Fruit fly (Drosophila melanogaster) whole organism, embryonic: ENCODE data around the gene Doc1.
A peak's percentile ranks its signal among the peaks of the same experiment; 100 is the strongest.

Experiments used
- Bgb ChIP-seq: fragments of 200-800 bp; sonication (Bioruptor generic); IDR thresholded peaks from 2 replicates; pipeline ENCODE4 v1.3.6; 2022; ENCODE audit warnings: missing biosample characterization, missing genetic modification characterization; ENCODE audit not compliant: partially characterized antibody
- CG10565 ChIP-seq: fragments of 200-800 bp; sonication (Bioruptor generic); optimal IDR thresholded peaks from 3 replicates; lab custom pipeline; 2016; ENCODE audit warnings: missing biosample characterization, mild to moderate bottlenecking, missing genetic modification characterization
- CG12769 ChIP-seq: fragments of 200-800 bp; sonication (Bioruptor generic); optimal IDR thresholded peaks from 2 replicates; lab custom pipeline; 2019; ENCODE audit warnings: missing biosample characterization, mild to moderate bottlenecking, missing genetic modification characterization, moderate library complexity
- CG13894 ChIP-seq: fragments of 200-800 bp; sonication (Bioruptor generic); optimal IDR thresholded peaks from 3 replicates; lab custom pipeline; 2018; ENCODE audit warnings: missing biosample characterization, mild to moderate bottlenecking, missing genetic modification characterization, moderate library complexity
- CG15514 ChIP-seq: fragments of 200-800 bp; sonication (Bioruptor generic); optimal IDR thresholded peaks from 3 replicates; lab custom pipeline; 2017; ENCODE audit warnings: missing biosample characterization, missing genetic modification characterization, mild to moderate bottlenecking, moderate library complexity, missing genetic modification reagents
- CG16813 ChIP-seq: fragments of 200-800 bp; sonication (Bioruptor generic); IDR thresholded peaks from 3 replicates; pipeline ENCODE4 v1.3.6; 2022; ENCODE audit warnings: missing biosample characterization, missing genetic modification characterization; ENCODE audit not compliant: partially characterized antibody
- CG17612 ChIP-seq: fragments of 200-800 bp; sonication (Bioruptor generic); IDR thresholded peaks from 2 replicates; pipeline ENCODE4 v1.3.6; 2022; ENCODE audit warnings: missing biosample characterization, missing genetic modification characterization
- CG2199 ChIP-seq: fragments of 200-800 bp; sonication (Bioruptor generic); IDR thresholded peaks from 3 replicates; pipeline ENCODE4 v1.3.6; 2022; ENCODE audit warnings: missing biosample characterization, missing genetic modification characterization
- CG31224 ChIP-seq: fragments of 200-800 bp; sonication (Bioruptor generic); IDR thresholded peaks from 2 replicates; pipeline ENCODE4 v1.3.6; 2022; ENCODE audit warnings: missing biosample characterization, missing genetic modification characterization
- CG3281 ChIP-seq: fragments of 200-800 bp; sonication (Bioruptor generic); optimal IDR thresholded peaks from 3 replicates; lab custom pipeline; 2017; ENCODE audit warnings: missing biosample characterization, mild to moderate bottlenecking, missing genetic modification characterization
- CG42726 ChIP-seq: fragments of 200-800 bp; sonication (Bioruptor generic); IDR thresholded peaks from 2 replicates; pipeline ENCODE4 v1.3.6; 2022; ENCODE audit warnings: missing biosample characterization, missing genetic modification characterization; ENCODE audit not compliant: partially characterized antibody
- CG4328 ChIP-seq: fragments of 200-800 bp; sonication (Bioruptor generic); optimal IDR thresholded peaks from 3 replicates; lab custom pipeline; 2017; ENCODE audit warnings: missing biosample characterization, missing genetic modification reagents, missing genetic modification characterization
- CG6654 ChIP-seq: fragments of 200-800 bp; sonication (Bioruptor generic); optimal IDR thresholded peaks from 2 replicates; lab custom pipeline; 2017; ENCODE audit warnings: missing biosample characterization, mild to moderate bottlenecking, missing genetic modification characterization
- CG6791 ChIP-seq: fragments of 200-800 bp; sonication (Bioruptor generic); IDR thresholded peaks from 3 replicates; pipeline ENCODE4 v1.3.6; 2022; ENCODE audit warnings: missing biosample characterization, missing genetic modification characterization; ENCODE audit not compliant: partially characterized antibody
- CG7963 ChIP-seq: fragments of 200-800 bp; sonication (Bioruptor generic); IDR thresholded peaks from 3 replicates; pipeline ENCODE4 v1.3.6; 2022; ENCODE audit warnings: missing biosample characterization, missing genetic modification characterization; ENCODE audit not compliant: partially characterized antibody
- CTCF ChIP-seq: fragments of 200-800 bp; sonication (Bioruptor generic); optimal IDR thresholded peaks from 2 replicates; lab custom pipeline; 2017; ENCODE audit warnings: missing biosample characterization, mild to moderate bottlenecking, missing genetic modification characterization, moderate library complexity
- Ets65A ChIP-seq: fragments of 200-800 bp; sonication (Bioruptor generic); peaks from one replicate; lab custom pipeline; 2016; ENCODE audit warnings: missing biosample characterization, missing genetic modification characterization
- H2.0 ChIP-seq: fragments of 200-800 bp; sonication (Bioruptor generic); IDR thresholded peaks from 2 replicates; pipeline ENCODE4 v1.3.6; 2022; ENCODE audit warnings: missing biosample characterization, missing genetic modification characterization
- HLH4C ChIP-seq: fragments of 200-800 bp; sonication (Bioruptor generic); IDR thresholded peaks from 3 replicates; pipeline ENCODE4 v1.3.6; 2022; ENCODE audit warnings: missing biosample characterization, missing genetic modification characterization; ENCODE audit not compliant: partially characterized antibody
- HmgZ ChIP-seq: fragments of 200-800 bp; sonication (Bioruptor generic); optimal IDR thresholded peaks from 2 replicates; lab custom pipeline; 2018; ENCODE audit warnings: missing biosample characterization, mild to moderate bottlenecking, missing genetic modification characterization
- Hmr ChIP-seq: fragments of 200-800 bp; sonication (Bioruptor generic); optimal IDR thresholded peaks from 3 replicates; lab custom pipeline; 2017; ENCODE audit warnings: mild to moderate bottlenecking, missing biosample characterization, missing genetic modification reagents, missing genetic modification characterization
- Med ChIP-seq: fragments of 200-800 bp; sonication (Bioruptor generic); peaks from one replicate; lab custom pipeline; 2016; ENCODE audit warnings: missing biosample characterization, missing genetic modification characterization, mild to moderate bottlenecking, inconsistent platforms, moderate library complexity
- Nf-YC ChIP-seq: fragments of 200-800 bp; optimal IDR thresholded peaks from 3 replicates; lab custom pipeline; 2019; ENCODE audit warnings: missing biosample characterization, mild to moderate bottlenecking, missing genetic modification characterization, moderate library complexity
- Opbp ChIP-seq: fragments of 200-800 bp; sonication (Bioruptor generic); IDR thresholded peaks from 3 replicates; pipeline ENCODE4 v1.3.6; 2022; ENCODE audit warnings: missing biosample characterization, missing genetic modification characterization; ENCODE audit not compliant: partially characterized antibody
- Pdp1 ChIP-seq, 2 experiments: fragments of 200-800 bp; sonication (Bioruptor generic); optimal IDR thresholded peaks; 3 replicates each; lab custom pipeline; 2016; ENCODE audit warnings: missing biosample characterization in 2 of 2, missing genetic modification characterization in 2 of 2, mild to moderate bottlenecking in 1 of 2, moderate library complexity in 1 of 2
- Scr ChIP-seq: fragments of 200-800 bp; sonication (Bioruptor generic); IDR thresholded peaks from 2 replicates; pipeline ENCODE4 v1.3.6; 2022; ENCODE audit warnings: missing biosample characterization, missing genetic modification characterization; ENCODE audit not compliant: partially characterized antibody
- Six4 ChIP-seq: fragments of 200-800 bp; sonication (Bioruptor generic); optimal IDR thresholded peaks from 2 replicates; lab custom pipeline; 2016; ENCODE audit warnings: missing biosample characterization, missing genetic modification characterization
- Ssrp ChIP-seq: fragments of 200-800 bp; sonication (Bioruptor generic); optimal IDR thresholded peaks from 2 replicates; lab custom pipeline; 2018; ENCODE audit warnings: missing biosample characterization, mild to moderate bottlenecking, missing genetic modification characterization, moderate library complexity
- amos ChIP-seq: fragments of 200-800 bp; sonication (Bioruptor generic); IDR thresholded peaks from 2 replicates; pipeline ENCODE4 v1.3.6; 2022; ENCODE audit warnings: missing biosample characterization, missing genetic modification characterization; ENCODE audit not compliant: partially characterized antibody
- ap ChIP-seq: fragments of 200-800 bp; sonication (Bioruptor generic); IDR thresholded peaks from 2 replicates; pipeline ENCODE4 v1.3.6; 2022; ENCODE audit warnings: missing biosample characterization, missing genetic modification characterization
- ato ChIP-seq: fragments of 200-800 bp; sonication (Bioruptor generic); IDR thresholded peaks from 2 replicates; pipeline ENCODE4 v1.3.6; 2022; ENCODE audit warnings: missing biosample characterization, missing genetic modification characterization; ENCODE audit not compliant: partially characterized antibody
- bbx ChIP-seq: fragments of 200-800 bp; sonication (Bioruptor generic); IDR thresholded peaks from 2 replicates; pipeline ENCODE4 v1.3.6; 2022; ENCODE audit warnings: missing biosample characterization, missing genetic modification characterization; ENCODE audit not compliant: partially characterized antibody
- ci ChIP-seq: fragments of 200-800 bp; sonication (Bioruptor generic); IDR thresholded peaks from 3 replicates; pipeline ENCODE4 v1.3.6; 2022; ENCODE audit warnings: missing biosample characterization, missing genetic modification characterization
- ftz-f1 ChIP-seq: fragments of 200-800 bp; sonication (Bioruptor generic); optimal IDR thresholded peaks from 2 replicates; lab custom pipeline; 2016; ENCODE audit warnings: missing biosample characterization, missing genetic modification characterization
- knrl ChIP-seq: fragments of 200-800 bp; sonication (Bioruptor generic); IDR thresholded peaks from 3 replicates; pipeline ENCODE4 v1.3.6; 2022; ENCODE audit warnings: missing biosample characterization, missing genetic modification characterization; ENCODE audit not compliant: partially characterized antibody
- pita ChIP-seq: fragments of 200-800 bp; sonication (Bioruptor generic); optimal IDR thresholded peaks from 2 replicates; lab custom pipeline; 2017; ENCODE audit warnings: missing biosample characterization, mild to moderate bottlenecking, missing genetic modification characterization
- sd ChIP-seq: fragments of 200-800 bp; sonication (Bioruptor generic); optimal IDR thresholded peaks from 3 replicates; lab custom pipeline; 2018; ENCODE audit warnings: missing biosample characterization, mild to moderate bottlenecking, missing genetic modification characterization, moderate library complexity
- sens ChIP-seq: fragments of 200-800 bp; sonication (Bioruptor generic); peaks from one replicate; lab custom pipeline; 2016; ENCODE audit warnings: missing biosample characterization, missing genetic modification characterization
- sug ChIP-seq: fragments of 200-800 bp; optimal IDR thresholded peaks from 2 replicates; lab custom pipeline; 2019; ENCODE audit warnings: missing biosample characterization, mild to moderate bottlenecking, missing genetic modification characterization, moderate library complexity
- tap ChIP-seq: fragments of 200-800 bp; optimal IDR thresholded peaks from 3 replicates; lab custom pipeline; 2019; ENCODE audit warnings: missing biosample characterization, mild to moderate bottlenecking, missing genetic modification characterization, moderate library complexity
- vnd ChIP-seq: fragments of 200-800 bp; sonication (Bioruptor generic); IDR thresholded peaks from 3 replicates; pipeline ENCODE4 v1.3.6; 2022; ENCODE audit warnings: missing biosample characterization, missing genetic modification characterization; ENCODE audit not compliant: partially characterized antibody

Doc1 gene

dm6 chr3L:9054822-9055407 is 13.7 kb downstream of the Doc1 start:
- peak; percentile 74 for TF ChIP-seq amos
- TF ChIP-seq HmgZ (tag; lab: Kevin White, UChicago), result peak; percentile 14
- TF ChIP-seq Scr (GFP tag; lab: Robert Waterston, UW), result peak; percentile 22
- peak; percentile 56 for TF ChIP-seq sens (GFP tag; lab: Kevin White, UChicago)
- TF ChIP-seq bbx (GFP tag; lab: Robert Waterston, UW), result peak; percentile 26; the same call in 1 of the 2 replicates
- TF ChIP-seq vnd (GFP tag; lab: Robert Waterston, UW), result 0 out of 3 replicates have a peak, but pooled peaks have one; percentile 33
- TF ChIP-seq Six4 (GFP tag; lab: Kevin White, UChicago), result no peak
- TF ChIP-seq CG10565, result no peak
- peak; percentile 28; the same call in 1 of the 3 replicates for TF ChIP-seq HLH4C (GFP tag; lab: Robert Waterston, UW)
- TF ChIP-seq CG42726 (GFP tag; lab: Robert Waterston, UW), result peak; percentile 65
- no peak for TF ChIP-seq tap (tag; lab: Kevin White, UChicago)
- TF ChIP-seq sd (tag; lab: Kevin White, UChicago), result peak; percentile 37
- no peak for TF ChIP-seq H2.0
- peak; percentile 63 for TF ChIP-seq knrl (GFP tag; lab: Robert Waterston, UW)
- peak; percentile 63; the same call in 2 of the 3 replicates for TF ChIP-seq CG6791 (GFP tag; lab: Robert Waterston, UW)
- peak; percentile 93 for TF ChIP-seq CTCF (GFP tag; lab: Kevin White, UChicago)
- TF ChIP-seq CG2199 (GFP tag; lab: Robert Waterston, UW), result peak; percentile 84
- 0 out of 3 replicates have a peak, but pooled peaks have one; percentile 32 for TF ChIP-seq ci
- no peak for TF ChIP-seq Ssrp (tag; lab: Kevin White, UChicago)
- no peak for TF ChIP-seq ap
- TF ChIP-seq Nf-YC (tag; lab: Kevin White, UChicago), result no peak
- TF ChIP-seq Med (GFP tag; lab: Kevin White, UChicago), result peak; percentile 59
- peak; percentile 31; the same call in 1 of the 3 replicates for TF ChIP-seq CG7963 (GFP tag; lab: Robert Waterston, UW)
- TF ChIP-seq CG16813 (GFP tag; lab: Robert Waterston, UW), result peak; percentile 68; the same call in 2 of the 3 replicates
- peak; percentile 16 for TF ChIP-seq pita
- no peak for TF ChIP-seq ftz-f1 (GFP tag; lab: Kevin White, UChicago)
- TF ChIP-seq Opbp (GFP tag; lab: Robert Waterston, UW), result 0 out of 3 replicates have a peak, but pooled peaks have one; percentile 41
- TF ChIP-seq Bgb (GFP tag; lab: Robert Waterston, UW), result peak; percentile 73
- no peak for TF ChIP-seq CG4328 (GFP tag; lab: Kevin White, UChicago)

- TF ChIP-seq CG3281 (GFP tag; lab: Kevin White, UChicago) (no peak), Pdp1 (GFP tag; optimal IDR thresholded peaks at IDR 0.05; lab: Kevin White, UChicago) (peak in 1 of 2 experiments; percentile 95), CG31224 (GFP tag; lab: Robert Waterston, UW) (peak; percentile 37; the same call in 1 of the 2 replicates), CG12769 (tag; lab: Kevin White, UChicago) (peak; percentile 68), Hmr (peak; percentile 7), CG17612 (no peak), sens (GFP tag; lab: Kevin White, UChicago) (peak; percentile 31), Ets65A (GFP tag; lab: Kevin White, UChicago) (peak; percentile 89), CG15514 (GFP tag; lab: Kevin White, UChicago) (no peak), CG13894 (tag; lab: Kevin White, UChicago) (peak; percentile 23), ato (no peak), vnd (GFP tag; lab: Robert Waterston, UW) (no peak), Med (GFP tag; lab: Kevin White, UChicago) (peak; percentile 7), sug (peak; percentile 86), CG6654 (GFP tag; lab: Kevin White, UChicago) (peak; percentile 86)
Observed at dm6 chr3L:9055870-9056807, 15.0 kb downstream of the Doc1 start.
